Fruit fly (Drosophila melanogaster): ENCODE measurements around the gene CG4558.

CG4558 gene

DNA sequence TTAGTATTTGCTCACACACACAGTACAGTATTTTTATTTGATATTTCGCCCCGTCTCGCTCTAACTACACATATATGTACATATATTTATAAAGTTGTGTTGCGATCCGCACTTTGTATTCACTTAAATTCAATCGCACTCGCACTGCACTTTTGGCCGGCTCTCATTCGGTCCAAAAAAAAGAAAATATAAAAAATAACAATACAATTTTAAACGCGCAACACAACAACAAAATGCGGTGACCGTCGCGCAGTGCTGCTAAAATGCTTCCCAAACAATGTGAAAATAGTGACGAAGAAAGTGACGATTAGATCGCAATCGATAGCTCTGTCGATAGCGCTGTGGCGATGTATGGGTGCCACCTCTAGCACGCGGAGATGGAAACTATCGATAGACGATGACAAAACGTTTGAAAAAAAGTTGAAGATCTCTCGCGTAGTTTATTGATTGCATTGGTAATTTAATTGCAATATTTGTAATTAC is 46.2 kb upstream of the CG4558 start, which contains the start of the genes C3G and pod1 (continued):
- no peak for TF ChIP-seq dati (GFP tag; IDR thresholded peaks at IDR 0.05)
- TF ChIP-seq CG16813 (GFP tag; IDR thresholded peaks at IDR 0.05; ENCODE audit: partially characterized antibody) = peak; percentile 99
- TF ChIP-seq Lpt (GFP tag; optimal IDR thresholded peaks at IDR 0.05) = no peak
- TF ChIP-seq CG8290 (GFP tag; optimal IDR thresholded peaks at IDR 0.05) = no peak
- peak in 1 of 2 experiments; percentile 77 for TF ChIP-seq CG8290 (tag; optimal IDR thresholded peaks at IDR 0.05)
- TF ChIP-seq zen2 (GFP tag; IDR thresholded peaks at IDR 0.05; ENCODE audit: partially characterized antibody) = peak; percentile 96
- no peak for TF ChIP-seq CG1024 (GFP tag; IDR thresholded peaks at IDR 0.05)
- peak; percentile 54; the same call in 2 of the 3 replicates for TF ChIP-seq CG11560 (tag; IDR thresholded peaks at IDR 0.05)
- TF ChIP-seq fd3F (GFP tag; optimal IDR thresholded peaks at IDR 0.05) = no peak
- TF ChIP-seq trh (GFP tag; optimal IDR thresholded peaks at IDR 0.05) = no peak
- TF ChIP-seq tap (tag; optimal IDR thresholded peaks at IDR 0.05) = no peak
- TF ChIP-seq CG14667 (GFP tag; IDR thresholded peaks at IDR 0.05) = no peak
- TF ChIP-seq Lim3 (GFP tag; IDR thresholded peaks at IDR 0.05) = no peak
- TF ChIP-seq her (GFP tag; optimal IDR thresholded peaks at IDR 0.05) = peak; percentile 41
- TF ChIP-seq Dbx (GFP tag; IDR thresholded peaks at IDR 0.05) = peak; percentile 77
- peak; percentile 47 for TF ChIP-seq NC2β (GFP tag; optimal IDR thresholded peaks at IDR 0.05)
- peak; percentile 18; the same call in 1 of the 2 replicates for TF ChIP-seq Ptx1 (GFP tag; IDR thresholded peaks at IDR 0.05)
- TF ChIP-seq yki (optimal IDR thresholded peaks at IDR 0.05) = no peak
- no peak for TF ChIP-seq CG6765 (GFP tag; optimal IDR thresholded peaks at IDR 0.05)
- TF ChIP-seq org-1 (GFP tag; optimal IDR thresholded peaks at IDR 0.05) = no peak
- TF ChIP-seq CG10274 (GFP tag; optimal IDR thresholded peaks at IDR 0.05) = no peak
- no peak for TF ChIP-seq ro (GFP tag; IDR thresholded peaks at IDR 0.05)
- peak; percentile 53 for TF ChIP-seq Ets65A (GFP tag)
- no peak for TF ChIP-seq Hr78 (GFP tag; optimal IDR thresholded peaks at IDR 0.05)
- TF ChIP-seq Ravus (GFP tag; IDR thresholded peaks at IDR 0.05) = no peak
- TF ChIP-seq Trl (optimal IDR thresholded peaks at IDR 0.05) = peak in 1 of 2 experiments; percentile 20
- peak; percentile 42 for TF ChIP-seq Trl (GFP tag; optimal IDR thresholded peaks at IDR 0.05)
- no peak for TF ChIP-seq Usf (GFP tag; optimal IDR thresholded peaks at IDR 0.05)
- no peak for TF ChIP-seq BtbVII (GFP tag; optimal IDR thresholded peaks at IDR 0.05)
- TF ChIP-seq CG14014 (GFP tag; IDR thresholded peaks at IDR 0.05) = no peak
- no peak for TF ChIP-seq sc (optimal IDR thresholded peaks at IDR 0.05)
- no peak for TF ChIP-seq sc (GFP tag; optimal IDR thresholded peaks at IDR 0.05)
- peak; percentile 66 for TF ChIP-seq CG10267 (tag; optimal IDR thresholded peaks at IDR 0.05)
- TF ChIP-seq CG9876 (GFP tag; optimal IDR thresholded peaks at IDR 0.05) = no peak
- no peak for TF ChIP-seq CG10147 (GFP tag; optimal IDR thresholded peaks at IDR 0.05)
- peak; percentile 69 for TF ChIP-seq MBD-R2 (GFP tag; IDR thresholded peaks at IDR 0.05)
- peak; percentile 6 for TF ChIP-seq repo (GFP tag; optimal IDR thresholded peaks at IDR 0.05)
- TF ChIP-seq Chrac-16 (GFP tag; optimal IDR thresholded peaks at IDR 0.05) = peak; percentile 31
- TF ChIP-seq CG30020 (tag; optimal IDR thresholded peaks at IDR 0.05) = peak; percentile 29
- TF ChIP-seq CG4854 (GFP tag; optimal IDR thresholded peaks at IDR 0.05) = peak; percentile 27
- peak; percentile 97 for TF ChIP-seq unc-4 (GFP tag; IDR thresholded peaks at IDR 0.05; ENCODE audit: partially characterized antibody)
- no peak for TF ChIP-seq E2f1 (GFP tag; IDR thresholded peaks at IDR 0.05)
- TF ChIP-seq CG18764 (GFP tag; optimal IDR thresholded peaks at IDR 0.05) = no peak

- TF ChIP-seq Rx (GFP tag; IDR thresholded peaks at IDR 0.05) (no peak), slou (GFP tag; optimal IDR thresholded peaks at IDR 0.05) (no peak), bsh (GFP tag; optimal IDR thresholded peaks at IDR 0.05) (no peak), CG7745 (tag; optimal IDR thresholded peaks at IDR 0.05) (no peak), B-H2 (GFP tag; optimal IDR thresholded peaks at IDR 0.05) (no peak), CG7928 (GFP tag; optimal IDR thresholded peaks at IDR 0.05) (no peak), inv (GFP tag; IDR thresholded peaks at IDR 0.05; ENCODE audit: partially characterized antibody) (no peak), CG10431 (GFP tag; optimal IDR thresholded peaks at IDR 0.05) (no peak), ase (GFP tag; IDR thresholded peaks at IDR 0.05) (no peak), gcm2 (GFP tag; optimal IDR thresholded peaks at IDR 0.05) (no peak), CG13296 (GFP tag; optimal IDR thresholded peaks at IDR 0.05) (no peak), sim (GFP tag; IDR thresholded peaks at IDR 0.05) (no peak)
These were observed 45.6 kb upstream of the CG4558 start for dm6 chrX:6803880-6804484.

All from whole organism, embryonic.